Fruit fly (Drosophila melanogaster): ENCODE results near the gene jub.

jub gene

DNA sequence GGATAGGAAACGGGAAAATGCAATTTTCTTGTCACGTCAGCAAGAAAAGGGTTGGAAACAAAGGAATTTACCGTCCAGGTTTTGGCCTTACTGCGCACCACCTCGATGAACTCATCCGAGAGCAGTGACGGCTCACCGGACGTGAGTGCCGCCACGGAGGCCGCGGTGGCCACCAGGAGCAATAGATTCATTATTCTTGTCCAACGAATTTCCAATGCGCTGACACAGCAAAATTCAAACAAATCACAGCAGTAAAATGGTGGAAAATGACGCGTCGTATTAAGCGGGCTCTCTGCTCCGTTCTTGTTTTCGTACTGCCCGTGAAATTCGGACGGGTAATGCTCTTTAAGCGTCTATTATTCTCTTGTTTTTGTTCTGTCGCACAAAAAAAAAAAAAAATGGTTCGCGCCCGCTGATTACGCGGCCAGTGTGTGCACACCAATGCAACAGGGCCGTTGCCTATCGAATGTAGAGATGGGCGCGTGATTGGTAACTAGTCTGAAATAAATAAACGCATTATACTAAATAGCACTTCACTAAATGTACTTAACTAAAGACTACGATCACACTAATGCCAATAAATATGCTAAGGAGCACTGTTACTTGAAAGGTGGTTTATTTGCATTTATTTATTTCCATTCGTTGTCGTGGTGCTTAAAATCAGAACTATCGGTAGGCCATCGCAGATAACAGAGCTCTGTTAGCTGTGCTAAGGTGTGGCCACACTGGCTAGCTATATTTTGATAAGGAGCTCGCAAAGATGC is 48.2 kb downstream of the jub start, which contains the start of the genes CtsB and amrt (continued):
- TF ChIP-seq cato (GFP tag; optimal IDR thresholded peaks at IDR 0.05; ENCODE audit: borderline replicate concordance), result no peak
- peak; percentile 49 for TF ChIP-seq CG2116 (GFP tag; optimal IDR thresholded peaks at IDR 0.05)
- TF ChIP-seq B-H1 (GFP tag; IDR thresholded peaks at IDR 0.05), result no peak
- peak; percentile 39 for TF ChIP-seq Dad (GFP tag; optimal IDR thresholded peaks at IDR 0.05)
- TF ChIP-seq CG11504 (tag; optimal IDR thresholded peaks at IDR 0.05), result no peak
- peak; percentile 72 for TF ChIP-seq bbx (GFP tag; IDR thresholded peaks at IDR 0.05; ENCODE audit: partially characterized antibody)
- TF ChIP-seq CG12155 (GFP tag; optimal IDR thresholded peaks at IDR 0.05), result peak; percentile 32
- peak; percentile 48 for TF ChIP-seq CG10209 (GFP tag; optimal IDR thresholded peaks at IDR 0.05)
- TF ChIP-seq CG7839 (tag; optimal IDR thresholded peaks at IDR 0.05), result peak; percentile 42
- TF ChIP-seq CG5953 (GFP tag; IDR thresholded peaks at IDR 0.05), result no peak
- TF ChIP-seq CG3407 (GFP tag; optimal IDR thresholded peaks at IDR 0.05), result no peak
- TF ChIP-seq CG3847 (GFP tag; IDR thresholded peaks at IDR 0.05), result peak; percentile 60
- TF ChIP-seq CG31224 (GFP tag; IDR thresholded peaks at IDR 0.05), result no peak
- no peak for TF ChIP-seq CG16779 (GFP tag; IDR thresholded peaks at IDR 0.05)
- TF ChIP-seq ken (GFP tag; IDR thresholded peaks at IDR 0.05), result no peak
- peak; percentile 92 for TF ChIP-seq sens (GFP tag)
- no peak for TF ChIP-seq bowl (GFP tag; IDR thresholded peaks at IDR 0.05)
- TF ChIP-seq Mrtf (GFP tag; IDR thresholded peaks at IDR 0.05), result no peak
- peak; percentile 18 for TF ChIP-seq tin (GFP tag; optimal IDR thresholded peaks at IDR 0.05)
- no peak for TF ChIP-seq CG5245 (GFP tag; optimal IDR thresholded peaks at IDR 0.05)
- peak; percentile 21 for TF ChIP-seq CG17385 (GFP tag; optimal IDR thresholded peaks at IDR 0.05)
- peak; percentile 57 for TF ChIP-seq ind (GFP tag; optimal IDR thresholded peaks at IDR 0.05)
- TF ChIP-seq nmo (GFP tag; optimal IDR thresholded peaks at IDR 0.05), result peak; percentile 76
- TF ChIP-seq Bdp1 (GFP tag; optimal IDR thresholded peaks at IDR 0.05), result peak; percentile 0
- TF ChIP-seq yki (optimal IDR thresholded peaks at IDR 0.05), result no peak
- no peak for TF ChIP-seq CG9215 (GFP tag; IDR thresholded peaks at IDR 0.05)
- TF ChIP-seq pan (optimal IDR thresholded peaks at IDR 0.05), result no peak
- no peak for TF ChIP-seq pan (GFP tag; optimal IDR thresholded peaks at IDR 0.05 in 1 of 2, IDR thresholded peaks at IDR 0.05 in 1 of 2)
- TF ChIP-seq bigmax (GFP tag; optimal IDR thresholded peaks at IDR 0.05), result no peak
- peak in 1 of 2 experiments; percentile 25 for TF ChIP-seq Trl (optimal IDR thresholded peaks at IDR 0.05)
- TF ChIP-seq Trl (GFP tag; optimal IDR thresholded peaks at IDR 0.05), result peak; percentile 65
- 0 out of 3 replicates have a peak, but pooled peaks have one; percentile 43 for TF ChIP-seq mld (GFP tag; IDR thresholded peaks at IDR 0.05; ENCODE audit: partially characterized antibody)
- TF ChIP-seq zfh2 (GFP tag; optimal IDR thresholded peaks at IDR 0.05), result peak; percentile 60
- TF ChIP-seq CG1529 (GFP tag; optimal IDR thresholded peaks at IDR 0.05), result no peak
- no peak for TF ChIP-seq fru (optimal IDR thresholded peaks at IDR 0.05)
- TF ChIP-seq da (GFP tag; optimal IDR thresholded peaks at IDR 0.05), result no peak
- TF ChIP-seq CG13424 (tag; optimal IDR thresholded peaks at IDR 0.05), result peak; percentile 59
- peak; percentile 62 for TF ChIP-seq CG17829 (tag; optimal IDR thresholded peaks at IDR 0.05)
- TF ChIP-seq CG6765 (GFP tag; optimal IDR thresholded peaks at IDR 0.05), result no peak
- TF ChIP-seq Six4 (GFP tag; optimal IDR thresholded peaks at IDR 0.05), result no peak
- TF ChIP-seq CG32767 (GFP tag; IDR thresholded peaks at IDR 0.05), result no peak
- TF ChIP-seq CG13894 (tag; optimal IDR thresholded peaks at IDR 0.05), result no peak
- TF ChIP-seq pum (GFP tag; optimal IDR thresholded peaks at IDR 0.05), result peak; percentile 55

DNA sequence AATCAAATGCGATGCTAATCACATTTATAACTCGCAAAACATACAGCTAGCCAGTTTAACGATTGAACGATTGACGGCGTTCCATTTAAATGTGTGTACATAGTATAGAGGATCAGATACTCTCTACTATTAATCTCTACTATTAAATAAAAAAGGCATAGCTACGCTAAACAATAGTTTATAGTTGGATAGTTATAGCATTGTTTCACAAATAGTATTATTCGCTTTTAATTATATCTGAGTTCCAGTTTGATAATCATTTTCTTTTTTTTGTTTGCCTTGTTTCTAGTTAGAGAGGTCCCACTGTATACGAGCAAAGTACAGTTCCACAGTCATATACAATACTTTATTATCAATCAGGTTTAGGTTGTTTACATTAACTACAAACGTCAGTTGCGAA is 50.4 kb downstream of the jub start:
- TF ChIP-seq ato (GFP tag; IDR thresholded peaks at IDR 0.05; ENCODE audit: partially characterized antibody), result no peak
- no peak for TF ChIP-seq fd96Cb (tag; optimal IDR thresholded peaks at IDR 0.05)
- TF ChIP-seq CG1792 (GFP tag; optimal IDR thresholded peaks at IDR 0.05), result no peak
- peak; percentile 46 for TF ChIP-seq sens (GFP tag)
- TF ChIP-seq CG2875 (GFP tag; optimal IDR thresholded peaks at IDR 0.05), result no peak
- TF ChIP-seq abd-A (tag; optimal IDR thresholded peaks at IDR 0.05), result no peak
- no peak for TF ChIP-seq hkb (optimal IDR thresholded peaks at IDR 0.05)
- TF ChIP-seq hkb (GFP tag; IDR thresholded peaks at IDR 0.05), result no peak
- no peak for TF ChIP-seq tio (GFP tag; optimal IDR thresholded peaks at IDR 0.05)
- TF ChIP-seq CG15601 (tag; optimal IDR thresholded peaks at IDR 0.05), result no peak
- TF ChIP-seq CG7839 (tag; optimal IDR thresholded peaks at IDR 0.05), result no peak
- TF ChIP-seq ap (GFP tag; IDR thresholded peaks at IDR 0.05), result no peak
- no peak for TF ChIP-seq HmgD (GFP tag; optimal IDR thresholded peaks at IDR 0.05)

Data from whole organism, embryonic.